Worm (Caenorhabditis elegans) whole organism, L4 larva: ENCODE results near the gene ZC404.2.

Experiments
- F44E2.7 ChIP-seq: fragments of 200-800 bp; sonication (Bioruptor generic); IDR thresholded peaks from 2 replicates; pipeline ENCODE4 v2.1.2; 2022; ENCODE audit warnings: missing genetic modification characterization, missing compliant biosample characterization
- R02D3.7 ChIP-seq: fragments of 150-350 bp; sonication (generic microtip); optimal IDR thresholded peaks from 3 replicates; lab custom pipeline; 2014; ENCODE audit warnings: missing biosample characterization, missing genetic modification characterization
- ceh-32 ChIP-seq: sonication (generic microtip); optimal IDR thresholded peaks from 2 replicates; lab custom pipeline; 2016; ENCODE audit warnings: mild to moderate bottlenecking, missing genetic modification characterization, missing compliant biosample characterization; ENCODE audit not compliant: poor library complexity
- duxl-1 ChIP-seq: sonication (generic microtip); optimal IDR thresholded peaks from 2 replicates; lab custom pipeline; 2016; ENCODE audit warnings: mild to moderate bottlenecking, missing genetic modification characterization, moderate library complexity, missing compliant biosample characterization; ENCODE audit not compliant: poor library complexity
- lin-13 ChIP-seq: fragments of 150-350 bp; optimal IDR thresholded peaks from 2 replicates; lab custom pipeline; 2014; ENCODE audit warnings: missing biosample characterization, missing genetic modification reagents, missing genetic modification characterization
- mep-1 ChIP-seq: fragments of 150-350 bp; sonication (generic microtip); optimal IDR thresholded peaks from 3 replicates; lab custom pipeline; 2014; ENCODE audit warnings: missing biosample characterization, missing genetic modification characterization
- nhr-237 ChIP-seq: sonication (generic microtip); optimal IDR thresholded peaks from 2 replicates; lab custom pipeline; 2017; ENCODE audit warnings: missing biosample characterization, missing genetic modification characterization
- nhr-28 ChIP-seq: fragments of 150-350 bp; optimal IDR thresholded peaks from 2 replicates; lab custom pipeline; 2014; ENCODE audit warnings: missing biosample characterization, missing genetic modification characterization
- nhr-77 ChIP-seq: fragments of 150-350 bp; optimal IDR thresholded peaks from 2 replicates; lab custom pipeline; 2014; ENCODE audit warnings: missing biosample characterization, missing genetic modification characterization
- pqm-1 ChIP-seq: sonication (generic microtip); optimal IDR thresholded peaks from 2 replicates; lab custom pipeline; 2017; ENCODE audit warnings: missing biosample characterization, missing genetic modification characterization
- set-16 ChIP-seq: fragments of 200-800 bp; sonication (Bioruptor generic); IDR thresholded peaks from 2 replicates; pipeline ENCODE4 v1.3.6; 2022; ENCODE audit warnings: missing genetic modification reagents, missing genetic modification characterization, missing compliant biosample characterization
- unc-130 ChIP-seq: sonication (generic microtip); optimal IDR thresholded peaks from 2 replicates; lab custom pipeline; 2016; ENCODE audit warnings: missing genetic modification reagents, missing genetic modification characterization, missing compliant biosample characterization

ce11 chrV:6821509-6821908 lies 33.8 kb downstream of the ZC404.2 start, which contains the start of gene T15B7.8:
- TF ChIP-seq lin-13 (GFP tag; lab: Kevin White, UChicago) (no peak), duxl-1 (tag; lab: Kevin White, UChicago) (no peak), nhr-77 (tag; lab: Kevin White, UChicago) (no peak), nhr-237 (tag; lab: Kevin White, UChicago) (no peak), ceh-32 (tag; lab: Kevin White, UChicago) (no peak), R02D3.7 (no peak), F44E2.7 (no peak), set-16 (GFP tag; lab: Robert Waterston, UW) (no peak), unc-130 (GFP tag; lab: Kevin White, UChicago) (no peak), pqm-1 (tag; lab: Kevin White, UChicago) (no peak), mep-1 (tag; lab: Kevin White, UChicago) (no peak), nhr-28 (tag; lab: Kevin White, UChicago) (no peak)
